Worm (Caenorhabditis elegans): ENCODE measurements around the gene snf-3.

DNA sequence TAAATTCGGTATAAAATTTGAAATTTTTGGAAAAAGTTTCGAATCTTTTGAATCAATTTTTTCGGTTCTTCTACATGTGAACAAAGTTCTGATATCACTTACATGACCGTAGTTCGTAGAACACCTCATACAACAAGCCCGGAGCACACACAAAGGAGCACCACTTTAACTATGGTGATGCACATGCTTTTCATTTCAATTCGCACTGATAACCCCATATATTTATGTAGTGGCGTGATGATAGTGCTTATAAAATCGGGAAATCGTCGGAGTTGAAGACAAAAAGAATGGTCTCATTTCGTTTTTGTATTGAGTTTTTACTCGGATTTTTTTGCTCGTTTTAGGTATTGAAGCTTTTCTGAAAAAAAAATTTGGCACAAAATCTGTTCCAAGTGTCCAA, 48.9 kb downstream of the snf-3 start, which contains the start of gene W09B6.4:
- no peak for TF ChIP-seq aly-1 (tag; optimal IDR thresholded peaks at IDR 0.05)
- TF ChIP-seq ama-1 (optimal IDR thresholded peaks at IDR 0.05), result no peak
- no peak for TF ChIP-seq hmbx-1 (tag; optimal IDR thresholded peaks at IDR 0.05)
- TF ChIP-seq B0310.2 (tag; optimal IDR thresholded peaks at IDR 0.05), result no peak
- no peak for TF ChIP-seq ets-7 (tag; optimal IDR thresholded peaks at IDR 0.05)
